Fruit fly (Drosophila melanogaster) whole organism, embryonic: ENCODE measurements around the gene CG2767.

Experiments
- Adf1 ChIP-seq: fragments of 200-800 bp; sonication (Bioruptor generic); IDR thresholded peaks from 2 replicates; pipeline ENCODE4 v1.3.6; 2022; ENCODE audit warnings: missing biosample characterization, missing genetic modification characterization
- Blimp-1 ChIP-seq: fragments of 200-800 bp; sonication (Bioruptor generic); optimal IDR thresholded peaks from 3 replicates; lab custom pipeline; 2018; ENCODE audit warnings: missing biosample characterization, missing genetic modification characterization, mild to moderate bottlenecking, moderate library complexity, missing genetic modification reagents
- CG10209 ChIP-seq: fragments of 200-800 bp; sonication (Bioruptor generic); optimal IDR thresholded peaks from 3 replicates; lab custom pipeline; 2017; ENCODE audit warnings: missing biosample characterization, mild to moderate bottlenecking, missing genetic modification characterization, missing genetic modification reagents
- CG12155 ChIP-seq: fragments of 200-800 bp; sonication (Bioruptor generic); optimal IDR thresholded peaks from 3 replicates; lab custom pipeline; 2016; ENCODE audit warnings: missing biosample characterization, missing genetic modification characterization
- CG12236 ChIP-seq: fragments of 200-800 bp; sonication (Bioruptor generic); optimal IDR thresholded peaks from 2 replicates; lab custom pipeline; 2016; ENCODE audit warnings: missing biosample characterization, missing genetic modification characterization
- CG13424 ChIP-seq: fragments of 200-800 bp; sonication (Bioruptor generic); optimal IDR thresholded peaks from 2 replicates; lab custom pipeline; 2019; ENCODE audit warnings: missing biosample characterization, mild to moderate bottlenecking, missing genetic modification characterization, moderate library complexity
- CG14667 ChIP-seq: fragments of 200-800 bp; sonication (Bioruptor generic); IDR thresholded peaks from 2 replicates; pipeline ENCODE4 v1.3.6; 2022; ENCODE audit warnings: missing biosample characterization, missing genetic modification characterization
- CG1647 ChIP-seq: fragments of 200-800 bp; sonication (Bioruptor generic); optimal IDR thresholded peaks from 3 replicates; lab custom pipeline; 2016; ENCODE audit warnings: missing biosample characterization, missing genetic modification characterization
- CG16815 ChIP-seq: fragments of 200-800 bp; sonication (Bioruptor generic); optimal IDR thresholded peaks from 3 replicates; lab custom pipeline; 2017; ENCODE audit warnings: missing biosample characterization, mild to moderate bottlenecking, missing genetic modification characterization
- CG17186 ChIP-seq: fragments of 200-800 bp; sonication (Bioruptor generic); optimal IDR thresholded peaks from 3 replicates; lab custom pipeline; 2017; ENCODE audit warnings: missing biosample characterization, missing genetic modification reagents, missing genetic modification characterization
- CG18764 ChIP-seq: fragments of 200-800 bp; sonication (Bioruptor generic); optimal IDR thresholded peaks from 3 replicates; lab custom pipeline; 2016; ENCODE audit warnings: missing biosample characterization, missing genetic modification characterization
- CG2889 ChIP-seq: fragments of 200-800 bp; sonication (Bioruptor generic); IDR thresholded peaks from 3 replicates; pipeline ENCODE4 v1.3.6; 2022; ENCODE audit warnings: missing biosample characterization, missing genetic modification characterization
- CG30020 ChIP-seq: fragments of 200-800 bp; optimal IDR thresholded peaks from 2 replicates; lab custom pipeline; 2019; ENCODE audit warnings: missing biosample characterization, mild to moderate bottlenecking, missing genetic modification characterization, moderate library complexity
- CG31365 ChIP-seq: fragments of 200-800 bp; sonication (Bioruptor generic); optimal IDR thresholded peaks from 2 replicates; lab custom pipeline; 2018; ENCODE audit warnings: missing biosample characterization, mild to moderate bottlenecking, missing genetic modification characterization
- CG32772 ChIP-seq: fragments of 200-800 bp; sonication (Bioruptor generic); IDR thresholded peaks from 2 replicates; pipeline ENCODE4 v1.3.6; 2022; ENCODE audit warnings: missing biosample characterization, missing genetic modification characterization
- CG4328 ChIP-seq: fragments of 200-800 bp; sonication (Bioruptor generic); optimal IDR thresholded peaks from 3 replicates; lab custom pipeline; 2017; ENCODE audit warnings: missing biosample characterization, missing genetic modification reagents, missing genetic modification characterization
- CG6683 ChIP-seq: fragments of 200-800 bp; sonication (Bioruptor generic); optimal IDR thresholded peaks from 2 replicates; lab custom pipeline; 2017; ENCODE audit warnings: missing biosample characterization, mild to moderate bottlenecking, missing genetic modification characterization, missing genetic modification reagents
- CG6689 ChIP-seq: fragments of 200-800 bp; sonication (Bioruptor generic); IDR thresholded peaks from 2 replicates; pipeline ENCODE4 v1.3.6; 2022; ENCODE audit warnings: missing biosample characterization, missing genetic modification characterization
- Dad ChIP-seq: fragments of 200-800 bp; sonication (Bioruptor generic); optimal IDR thresholded peaks from 3 replicates; lab custom pipeline; 2016; ENCODE audit warnings: missing biosample characterization, missing genetic modification characterization
- Dref ChIP-seq: fragments of 200-800 bp; sonication (Bioruptor generic); IDR thresholded peaks from 2 replicates; pipeline ENCODE4 v1.3.6; 2022; ENCODE audit warnings: missing biosample characterization, missing genetic modification characterization
- Elba2 ChIP-seq: fragments of 200-800 bp; sonication (Bioruptor generic); optimal IDR thresholded peaks from 3 replicates; lab custom pipeline; 2016; ENCODE audit warnings: missing biosample characterization, missing genetic modification characterization
- Gsc ChIP-seq: fragments of 200-800 bp; sonication (Bioruptor generic); IDR thresholded peaks from 2 replicates; pipeline ENCODE4 v1.3.6; 2022; ENCODE audit warnings: missing biosample characterization, missing genetic modification characterization
- HLH54F ChIP-seq: fragments of 200-800 bp; sonication (Bioruptor generic); optimal IDR thresholded peaks from 3 replicates; lab custom pipeline; 2016; ENCODE audit warnings: missing biosample characterization, missing genetic modification characterization
- Hsf ChIP-seq: fragments of 200-800 bp; sonication (Bioruptor generic); optimal IDR thresholded peaks from 3 replicates; lab custom pipeline; 2016; ENCODE audit warnings: missing biosample characterization, missing genetic modification characterization
- Lpt ChIP-seq: fragments of >200 bp; optimal IDR thresholded peaks from 2 replicates; lab custom pipeline; 2018; ENCODE audit warnings: missing biosample characterization, missing genetic modification characterization
- Mad ChIP-seq: fragments of 200-800 bp; sonication (Bioruptor generic); optimal IDR thresholded peaks from 2 replicates; lab custom pipeline; 2016; ENCODE audit warnings: missing biosample characterization, missing genetic modification characterization
- Oaz ChIP-seq: fragments of 200-800 bp; sonication (Bioruptor generic); IDR thresholded peaks from 2 replicates; pipeline ENCODE4 v1.3.6; 2022; ENCODE audit warnings: missing biosample characterization, missing genetic modification characterization
- Oli ChIP-seq: fragments of 200-800 bp; sonication (Bioruptor generic); optimal IDR thresholded peaks from 2 replicates; lab custom pipeline; 2018; ENCODE audit warnings: missing biosample characterization, mild to moderate bottlenecking, missing genetic modification characterization, moderate library complexity
- Ravus ChIP-seq: fragments of 200-800 bp; sonication (Bioruptor generic); IDR thresholded peaks from 2 replicates; pipeline ENCODE4 v1.3.6; 2022; ENCODE audit warnings: missing biosample characterization, missing genetic modification characterization
- Rfx ChIP-seq: fragments of 200-800 bp; sonication (Bioruptor generic); IDR thresholded peaks from 2 replicates; pipeline ENCODE4 v1.3.6; 2022; ENCODE audit warnings: missing biosample characterization, missing genetic modification characterization
- Sry-β ChIP-seq: fragments of 200-800 bp; sonication (Bioruptor generic); optimal IDR thresholded peaks from 2 replicates; lab custom pipeline; 2018; ENCODE audit warnings: missing biosample characterization, mild to moderate bottlenecking, missing genetic modification characterization, moderate library complexity
- Stat92E ChIP-seq, 3 experiments: fragments of >200 bp in 2 of 3; fragments of 200-800 bp in 1 of 3; sonication (Bioruptor generic) in 1 of 3; optimal IDR thresholded peaks; 2 replicates each; lab custom pipeline; 2017 to 2019; ENCODE audit warnings: missing biosample characterization in 3 of 3, missing genetic modification characterization in 3 of 3, mild to moderate bottlenecking in 1 of 3, moderate library complexity in 1 of 3
- ato ChIP-seq: fragments of 200-800 bp; sonication (Bioruptor generic); IDR thresholded peaks from 2 replicates; pipeline ENCODE4 v1.3.6; 2022; ENCODE audit warnings: missing biosample characterization, missing genetic modification characterization; ENCODE audit not compliant: partially characterized antibody
- bowl ChIP-seq: fragments of 200-800 bp; sonication (Bioruptor generic); IDR thresholded peaks from 2 replicates; pipeline ENCODE4 v1.3.6; 2022; ENCODE audit warnings: missing biosample characterization, missing genetic modification characterization
- caup ChIP-seq: fragments of 200-800 bp; sonication (Bioruptor generic); optimal IDR thresholded peaks from 3 replicates; lab custom pipeline; 2017; ENCODE audit warnings: missing biosample characterization, mild to moderate bottlenecking, missing genetic modification characterization, moderate library complexity; ENCODE audit not compliant: severe bottlenecking
- dati ChIP-seq: fragments of 200-800 bp; sonication (Bioruptor generic); IDR thresholded peaks from 2 replicates; pipeline ENCODE4 v1.3.6; 2022; ENCODE audit warnings: missing biosample characterization, missing genetic modification characterization
- dmrt11E ChIP-seq: fragments of 200-800 bp; sonication (Bioruptor generic); optimal IDR thresholded peaks from 3 replicates; lab custom pipeline; 2018; ENCODE audit warnings: missing biosample characterization, mild to moderate bottlenecking, missing genetic modification characterization, moderate library complexity
- fu2 ChIP-seq: fragments of 200-800 bp; sonication (Bioruptor generic); optimal IDR thresholded peaks from 2 replicates; lab custom pipeline; 2016; ENCODE audit warnings: missing biosample characterization, missing genetic modification characterization
- gt ChIP-seq: fragments of 200-800 bp; sonication (Bioruptor generic); IDR thresholded peaks from 2 replicates; pipeline ENCODE4 v1.3.6; 2022; ENCODE audit warnings: missing biosample characterization, missing genetic modification characterization
- hb ChIP-seq: fragments of 200-800 bp; sonication (Bioruptor generic); IDR thresholded peaks from 3 replicates; pipeline ENCODE4 v1.3.6; 2022; ENCODE audit warnings: missing biosample characterization, missing genetic modification characterization; ENCODE audit not compliant: partially characterized antibody
- ken ChIP-seq: fragments of 200-800 bp; sonication (Bioruptor generic); IDR thresholded peaks from 3 replicates; pipeline ENCODE4 v1.3.6; 2022; ENCODE audit warnings: missing biosample characterization, missing genetic modification characterization
- knrl ChIP-seq: fragments of 200-800 bp; sonication (Bioruptor generic); IDR thresholded peaks from 3 replicates; pipeline ENCODE4 v1.3.6; 2022; ENCODE audit warnings: missing biosample characterization, missing genetic modification characterization; ENCODE audit not compliant: partially characterized antibody
- pan ChIP-seq, 4 experiments: fragments of >200 bp in 3 of 4; fragments of 200-800 bp in 1 of 4; sonication (Bioruptor generic) in 1 of 4; optimal IDR thresholded peaks in 3 of 4; IDR thresholded peaks in 1 of 4; 2 replicates each; pipeline versions ENCODE4 v1.3.6 to Lab custom; 2017 to 2022; ENCODE audit warnings: missing biosample characterization in 2 of 4, missing genetic modification characterization in 2 of 4, mixed read lengths in 1 of 4
- pfk ChIP-seq: fragments of 200-800 bp; sonication (Bioruptor generic); optimal IDR thresholded peaks from 2 replicates; lab custom pipeline; 2018; ENCODE audit warnings: missing biosample characterization, mild to moderate bottlenecking, missing genetic modification characterization, moderate library complexity
- sna ChIP-seq: fragments of 200-800 bp; sonication (Bioruptor generic); IDR thresholded peaks from 2 replicates; pipeline ENCODE4 v1.3.6; 2022; ENCODE audit warnings: missing biosample characterization, missing genetic modification characterization; ENCODE audit not compliant: partially characterized antibody
- sob ChIP-seq: fragments of 200-800 bp; sonication (Bioruptor generic); IDR thresholded peaks from 2 replicates; pipeline ENCODE4 v1.3.6; 2022; ENCODE audit warnings: missing biosample characterization, missing genetic modification characterization
- vfl ChIP-seq: fragments of 200-800 bp; sonication (Bioruptor generic); optimal IDR thresholded peaks from 2 replicates; lab custom pipeline; 2016; ENCODE audit warnings: missing biosample characterization, missing genetic modification characterization

CG2767 gene

dm6 chr3R:8013121-8014009 lies 5.5 kb upstream of the CG2767 start, which contains the start of the genes CG10435 and Pbp95 (continued):
- TF ChIP-seq Hsf (GFP tag; lab: Kevin White, UChicago), result peak; percentile 49
- peak; percentile 62; the same call in 1 of the 3 replicates for TF ChIP-seq hb (GFP tag; lab: Robert Waterston, UW)
- TF ChIP-seq pfk (GFP tag; lab: Kevin White, UChicago), result no peak
- peak; percentile 57 for TF ChIP-seq sna (GFP tag; lab: Robert Waterston, UW)
- peak; percentile 41 for TF ChIP-seq CG16815 (GFP tag; lab: Kevin White, UChicago)
- peak; percentile 66 for TF ChIP-seq HLH54F (GFP tag; lab: Kevin White, UChicago)
- no peak for TF ChIP-seq CG12236 (GFP tag; lab: Kevin White, UChicago)
- peak; percentile 50 for TF ChIP-seq CG30020 (tag; lab: Kevin White, UChicago)
- TF ChIP-seq sob (GFP tag; lab: Robert Waterston, UW), result peak; percentile 72
- peak; percentile 40 for TF ChIP-seq fu2 (GFP tag; lab: Kevin White, UChicago)
- no peak for TF ChIP-seq Oli (tag; lab: Kevin White, UChicago)
- TF ChIP-seq ato (GFP tag; lab: Robert Waterston, UW), result peak; percentile 53; the same call in 1 of the 2 replicates
- peak; percentile 42 for TF ChIP-seq CG1647 (GFP tag; lab: Kevin White, UChicago)
- no peak for TF ChIP-seq bowl
- TF ChIP-seq Dref (GFP tag; lab: Robert Waterston, UW), result peak; percentile 74
- TF ChIP-seq CG4328 (GFP tag; lab: Kevin White, UChicago), result no peak
- peak; percentile 39; the same call in 1 of the 3 replicates for TF ChIP-seq CG2889 (GFP tag; lab: Robert Waterston, UW)
- TF ChIP-seq caup (GFP tag; lab: Kevin White, UChicago), result peak; percentile 31
- TF ChIP-seq pan (optimal IDR thresholded peaks at IDR 0.05; lab: Kevin White, UChicago), result no peak
- peak in 1 of 2 experiments; percentile 44 for TF ChIP-seq pan (GFP tag; optimal IDR thresholded peaks at IDR 0.05 in 1 of 2, IDR thresholded peaks at IDR 0.05 in 1 of 2)
- 0 out of 2 replicates have a peak, but pooled peaks have one; percentile 18 for TF ChIP-seq Adf1
- peak; percentile 81 for TF ChIP-seq Rfx
- peak; percentile 67 for TF ChIP-seq vfl (GFP tag; lab: Kevin White, UChicago)
- peak; percentile 46 for TF ChIP-seq Dad (GFP tag; lab: Kevin White, UChicago)
- peak; percentile 48; the same call in 1 of the 2 replicates for TF ChIP-seq CG32772 (GFP tag; lab: Robert Waterston, UW)
- TF ChIP-seq Stat92E (GFP tag; optimal IDR thresholded peaks at IDR 0.05; lab: Kevin White, UChicago), result no peak
- no peak for TF ChIP-seq CG6683 (GFP tag; lab: Kevin White, UChicago)
- peak; percentile 87 for TF ChIP-seq Sry-β (GFP tag; lab: Kevin White, UChicago)
- peak; percentile 68 for TF ChIP-seq knrl (GFP tag; lab: Robert Waterston, UW)
- no peak for TF ChIP-seq dati (GFP tag; lab: Robert Waterston, UW)
- TF ChIP-seq Oaz, result peak; percentile 43
- TF ChIP-seq CG12155 (GFP tag; lab: Kevin White, UChicago), result peak; percentile 55

- no peak for TF ChIP-seq gt (GFP tag; lab: Robert Waterston, UW)
- TF ChIP-seq ken, result no peak
- no peak for TF ChIP-seq CG31365 (tag; lab: Kevin White, UChicago)
- no peak for TF ChIP-seq CG10209 (GFP tag; lab: Kevin White, UChicago)
- TF ChIP-seq dmrt11E (tag; lab: Kevin White, UChicago), result no peak
- TF ChIP-seq CG17186 (GFP tag; lab: Kevin White, UChicago), result no peak
- no peak for TF ChIP-seq Mad (GFP tag; lab: Kevin White, UChicago)
- no peak for TF ChIP-seq Lpt (GFP tag; lab: Kevin White, UChicago)
- no peak for TF ChIP-seq Ravus (GFP tag; lab: Robert Waterston, UW)
- TF ChIP-seq Elba2 (GFP tag; lab: Kevin White, UChicago), result peak; percentile 94
- no peak for TF ChIP-seq Blimp-1 (GFP tag; lab: Kevin White, UChicago)
- TF ChIP-seq CG6689 (GFP tag; lab: Robert Waterston, UW), result no peak
- TF ChIP-seq Gsc (GFP tag; lab: Robert Waterston, UW), result no peak
- TF ChIP-seq CG14667 (GFP tag; lab: Robert Waterston, UW), result no peak
- TF ChIP-seq CG13424 (tag; lab: Kevin White, UChicago), result peak; percentile 44
- no peak for TF ChIP-seq CG18764 (GFP tag; lab: Kevin White, UChicago)
Observed at dm6 chr3R:8009080-8009620, 1.2 kb upstream of the CG2767 start, which contains the start of the genes CG11052 and CG3223. TSS of gene CG11052 (minus strand) at chr3R:8009297. TSS of gene CG3223 (plus strand) at chr3R:8009400.
